Worm (Caenorhabditis elegans) whole organism, L1 larva: Measurements from ENCODE around the gene Y57G11C.42.

Experiments used
- C04F5.9 ChIP-seq: sonication (generic microtip); optimal IDR thresholded peaks from 2 replicates; lab custom pipeline; 2016; ENCODE audit warnings: missing genetic modification characterization, missing compliant biosample characterization
- C16A3.4 ChIP-seq: fragments of 150-350 bp; optimal IDR thresholded peaks from 2 replicates; lab custom pipeline; 2014; ENCODE audit warnings: missing biosample characterization, missing genetic modification characterization
- F16B12.6 ChIP-seq: fragments of 150-350 bp; optimal IDR thresholded peaks from 2 replicates; lab custom pipeline; 2014; ENCODE audit warnings: missing biosample characterization, missing genetic modification characterization
- Y116A8C.19 ChIP-seq: sonication (generic microtip); optimal IDR thresholded peaks from 2 replicates; lab custom pipeline; 2016; ENCODE audit warnings: missing compliant biosample characterization, missing genetic modification characterization, borderline replicate concordance
- alr-1 ChIP-seq: fragments of 200-800 bp; sonication (Bioruptor generic); optimal IDR thresholded peaks from 2 replicates; lab custom pipeline; 2018; ENCODE audit warnings: borderline replicate concordance, mild to moderate bottlenecking, missing genetic modification characterization, missing compliant biosample characterization
- ama-1 ChIP-seq: fragments of 150-350 bp; optimal IDR thresholded peaks from 2 replicates; lab custom pipeline; 2014
- ceh-63 ChIP-seq: fragments of 200-800 bp; sonication (Bioruptor generic); optimal IDR thresholded peaks from 2 replicates; lab custom pipeline; 2018; ENCODE audit warnings: mild to moderate bottlenecking, missing genetic modification characterization, missing compliant biosample characterization
- ceh-90 ChIP-seq: sonication (generic microtip); optimal IDR thresholded peaks from 2 replicates; lab custom pipeline; 2016; ENCODE audit warnings: missing genetic modification characterization, missing compliant biosample characterization
- ces-1 ChIP-seq: fragments of 150-350 bp; optimal IDR thresholded peaks from 2 replicates; lab custom pipeline; 2014; ENCODE audit warnings: missing biosample characterization, missing genetic modification reagents, missing genetic modification characterization
- dsc-1 ChIP-seq: sonication (generic microtip); optimal IDR thresholded peaks from 2 replicates; lab custom pipeline; 2016; ENCODE audit warnings: mild to moderate bottlenecking, missing genetic modification characterization, missing compliant biosample characterization
- efl-1 ChIP-seq, 4 experiments: fragments of 150-350 bp; optimal IDR thresholded peaks in 3 of 4; peaks in 1 of 4; 1 replicate in 1 of 4; 2 replicates in 3 of 4; lab custom pipeline; 2014; ENCODE audit warnings: missing biosample characterization in 2 of 4, missing genetic modification characterization in 2 of 4, missing genetic modification reagents in 2 of 4
- egl-13 ChIP-seq: sonication (generic microtip); optimal IDR thresholded peaks from 2 replicates; lab custom pipeline; 2016; ENCODE audit warnings: missing genotype, missing genetic modification reagents, missing genetic modification characterization, missing compliant biosample characterization
- elt-3 ChIP-seq, 6 experiments: fragments of 150-350 bp in 1 of 6; sonication (generic microtip); optimal IDR thresholded peaks; 2 replicates each; lab custom pipeline; 2017 to 2018; ENCODE audit warnings: missing biosample characterization in 6 of 6, missing genetic modification characterization in 6 of 6, inconsistent platforms in 1 of 6
- ets-5 ChIP-seq: fragments of 200-800 bp; sonication (Bioruptor generic); IDR thresholded peaks from 2 replicates; pipeline ENCODE4 v1.3.6; 2022; ENCODE audit warnings: missing genetic modification characterization, missing compliant biosample characterization
- fkh-10 ChIP-seq: sonication (generic microtip); optimal IDR thresholded peaks from 2 replicates; lab custom pipeline; 2017; ENCODE audit warnings: missing biosample characterization, missing genetic modification reagents, missing genetic modification characterization
- fkh-8 ChIP-seq: sonication (generic microtip); optimal IDR thresholded peaks from 2 replicates; lab custom pipeline; 2016; ENCODE audit warnings: mild to moderate bottlenecking, missing genetic modification characterization, missing compliant biosample characterization
- grh-1 ChIP-seq: fragments of 200-800 bp; sonication (Bioruptor generic); IDR thresholded peaks from 2 replicates; pipeline ENCODE4 v1.3.6; 2022; ENCODE audit warnings: missing genetic modification reagents, missing genetic modification characterization, missing compliant biosample characterization
- isw-1 ChIP-seq: fragments of 200-800 bp; sonication (Bioruptor generic); IDR thresholded peaks from 2 replicates; pipeline ENCODE4 v1.3.6; 2022; ENCODE audit warnings: missing genetic modification characterization, missing compliant biosample characterization
- lin-14 ChIP-seq: fragments of 200-800 bp; sonication (Bioruptor generic); optimal IDR thresholded peaks from 2 replicates; lab custom pipeline; 2018; ENCODE audit warnings: mild to moderate bottlenecking, missing genetic modification characterization, moderate library complexity, missing compliant biosample characterization
- lir-3 ChIP-seq: sonication (generic microtip); optimal IDR thresholded peaks from 2 replicates; lab custom pipeline; 2016; ENCODE audit warnings: mild to moderate bottlenecking, missing genetic modification characterization, moderate library complexity, missing compliant biosample characterization; ENCODE audit not compliant: poor library complexity
- lsy-2 ChIP-seq, 2 experiments: fragments of 150-350 bp; optimal IDR thresholded peaks; 2 replicates each; lab custom pipeline; 2014; ENCODE audit warnings: missing biosample characterization in 2 of 2, missing genetic modification characterization in 2 of 2
- mef-2 ChIP-seq: fragments of 150-350 bp; optimal IDR thresholded peaks from 2 replicates; lab custom pipeline; 2014; ENCODE audit warnings: missing biosample characterization, missing genetic modification characterization
- mep-1 ChIP-seq: fragments of 150-350 bp; optimal IDR thresholded peaks from 2 replicates; lab custom pipeline; 2014; ENCODE audit warnings: missing biosample characterization, missing genetic modification characterization
- nhr-11 ChIP-seq: fragments of 150-350 bp; optimal IDR thresholded peaks from 2 replicates; lab custom pipeline; 2014; ENCODE audit warnings: missing biosample characterization, missing genetic modification characterization
- nhr-237 ChIP-seq: fragments of 150-350 bp; optimal IDR thresholded peaks from 2 replicates; lab custom pipeline; 2014; ENCODE audit warnings: missing biosample characterization, missing genetic modification characterization
- nhr-71 ChIP-seq: sonication (generic microtip); optimal IDR thresholded peaks from 2 replicates; lab custom pipeline; 2016; ENCODE audit warnings: mild to moderate bottlenecking, missing genetic modification characterization, moderate library complexity, missing compliant biosample characterization
- nhr-85 ChIP-seq: sonication (generic microtip); peaks from one replicate; lab custom pipeline; 2016; ENCODE audit warnings: missing genetic modification characterization, inconsistent platforms, missing compliant biosample characterization
- pax-3 ChIP-seq: fragments of 200-800 bp; sonication (Bioruptor generic); optimal IDR thresholded peaks from 2 replicates; lab custom pipeline; 2018; ENCODE audit warnings: mild to moderate bottlenecking, missing genetic modification characterization, moderate library complexity, missing compliant biosample characterization
- rnt-1 ChIP-seq: sonication (generic microtip); optimal IDR thresholded peaks from 2 replicates; lab custom pipeline; 2016; ENCODE audit warnings: mild to moderate bottlenecking, missing genetic modification characterization, moderate library complexity, missing compliant biosample characterization
- snu-23 ChIP-seq: sonication (generic microtip); optimal IDR thresholded peaks from 2 replicates; lab custom pipeline; 2016; ENCODE audit warnings: missing genetic modification characterization, missing compliant biosample characterization
- sup-37 ChIP-seq: fragments of 200-800 bp; sonication (Bioruptor generic); optimal IDR thresholded peaks from 2 replicates; lab custom pipeline; 2018; ENCODE audit warnings: mild to moderate bottlenecking, missing genetic modification characterization, missing compliant biosample characterization
- swsn-7 ChIP-seq: sonication (generic microtip); optimal IDR thresholded peaks from 2 replicates; lab custom pipeline; 2016; ENCODE audit warnings: missing genetic modification characterization, missing compliant biosample characterization
- unc-30 ChIP-seq: sonication (generic microtip); optimal IDR thresholded peaks from 2 replicates; lab custom pipeline; 2017; ENCODE audit warnings: missing biosample characterization, missing genetic modification characterization
- unc-98 ChIP-seq: fragments of 200-800 bp; sonication (Bioruptor generic); IDR thresholded peaks from 2 replicates; pipeline ENCODE4 v1.3.6; 2022; ENCODE audit warnings: missing genetic modification characterization, missing compliant biosample characterization
- vab-15 ChIP-seq: sonication (generic microtip); optimal IDR thresholded peaks from 2 replicates; lab custom pipeline; 2017; ENCODE audit warnings: missing genotype, mild to moderate bottlenecking, missing genetic modification characterization, missing compliant biosample characterization
- xbp-1 ChIP-seq: sonication (generic microtip); optimal IDR thresholded peaks from 2 replicates; lab custom pipeline; 2016; ENCODE audit warnings: missing genetic modification characterization, missing compliant biosample characterization

Gene Y57G11C.42

ce11 chrIV:14729272-14729671, 947 bp downstream of the Y57G11C.42 start:
- no peak for TF ChIP-seq swsn-7 (tag; lab: Kevin White, UChicago)
- TF ChIP-seq ces-1 (GFP tag; lab: Kevin White, UChicago): no peak
- TF ChIP-seq nhr-237 (tag; lab: Kevin White, UChicago): no peak
- TF ChIP-seq snu-23 (GFP tag; lab: Kevin White, UChicago): no peak
- TF ChIP-seq egl-13 (tag; lab: Kevin White, UChicago): no peak
- TF ChIP-seq lin-14 (GFP tag; lab: Kevin White, UChicago): no peak
- TF ChIP-seq vab-15: no peak
- TF ChIP-seq fkh-10: no peak

- no peak for TF ChIP-seq egl-13 (tag; lab: Kevin White, UChicago)
- no peak for TF ChIP-seq fkh-8
- no peak for TF ChIP-seq unc-98 (GFP tag; lab: Robert Waterston, UW)
- TF ChIP-seq Y116A8C.19: no peak
- TF ChIP-seq lin-14 (GFP tag; lab: Kevin White, UChicago): no peak
- TF ChIP-seq C04F5.9: no peak
- no peak for TF ChIP-seq lir-3
- no peak for TF ChIP-seq sup-37 (GFP tag; lab: Kevin White, UChicago)
- no peak for TF ChIP-seq alr-1 (tag; lab: Kevin White, UChicago)
- no peak for TF ChIP-seq isw-1 (GFP tag; lab: Robert Waterston, UW)
- no peak for TF ChIP-seq pax-3 (tag; lab: Kevin White, UChicago)
- TF ChIP-seq C16A3.4 (tag; lab: Kevin White, UChicago): no peak
- TF ChIP-seq lsy-2 (tag; optimal IDR thresholded peaks at IDR 0.05; lab: Kevin White, UChicago): no peak
- no peak for TF ChIP-seq ets-5 (GFP tag; lab: Robert Waterston, UW)
- TF ChIP-seq mep-1 (tag; lab: Kevin White, UChicago): no peak
- no peak for TF ChIP-seq fkh-10
These were observed 13.6 kb downstream of the Y57G11C.42 start for ce11 chrIV:14741926-14742325.

ce11 chrIV:14754912-14755311, 26.6 kb downstream of the Y57G11C.42 start, which contains the start of gene Y57G11C.499:
Gene Y57G11C.499 (minus strand): TSS chrIV:14754934.
- TF ChIP-seq ama-1 (lab: Kevin White, UChicago) (no peak), xbp-1 (tag; lab: Kevin White, UChicago) (no peak), dsc-1 (tag; lab: Kevin White, UChicago) (no peak), fkh-10 (no peak), elt-3 (tag; optimal IDR thresholded peaks at IDR 0.05; lab: Kevin White, UChicago) (no peak), grh-1 (GFP tag; lab: Robert Waterston, UW) (no peak), F16B12.6 (tag; lab: Kevin White, UChicago) (no peak), ceh-90 (no peak), mef-2 (no peak), rnt-1 (tag; lab: Kevin White, UChicago) (no peak), nhr-11 (no peak), ceh-63 (GFP tag; lab: Kevin White, UChicago) (no peak), efl-1 (optimal IDR thresholded peaks at IDR 0.05; lab: Kevin White, UChicago) (no peak), efl-1 (GFP tag; optimal IDR thresholded peaks at IDR 0.05 in 1 of 2; lab: Kevin White, UChicago) (no peak), unc-98 (GFP tag; lab: Robert Waterston, UW) (no peak), nhr-85 (tag; lab: Kevin White, UChicago) (no peak), nhr-71 (tag; lab: Kevin White, UChicago) (no peak)

- TF ChIP-seq nhr-85 (tag; lab: Kevin White, UChicago): no peak
- TF ChIP-seq alr-1 (tag; lab: Kevin White, UChicago): no peak
- TF ChIP-seq unc-30 (tag; lab: Kevin White, UChicago): no peak
- peak; percentile 19 for TF ChIP-seq dsc-1 (tag; lab: Kevin White, UChicago)
These were observed 29.5 kb downstream of the Y57G11C.42 start for ce11 chrIV:14757786-14758185.
